ENCODE assay signal across 4 fruit fly cellular contexts in the genomic region with DNA sequence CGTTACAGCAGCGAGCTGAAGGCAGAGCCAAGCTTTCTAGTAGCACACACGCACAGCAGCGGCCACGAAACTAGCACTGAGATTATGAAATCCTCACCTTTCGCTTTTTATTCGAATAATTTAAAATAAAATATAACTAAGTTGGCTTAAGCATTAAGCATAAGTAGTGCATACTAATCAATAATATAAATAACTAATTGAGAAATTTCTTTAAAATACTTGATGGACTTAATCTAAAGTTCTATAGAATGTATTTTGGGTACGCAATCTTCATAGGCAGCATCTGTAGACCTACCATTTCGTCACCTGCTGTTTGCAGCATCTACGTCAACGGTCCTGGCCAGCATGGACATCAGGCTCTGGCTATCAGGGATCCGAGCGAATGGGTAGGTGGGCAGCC.
TF ChIP-seq lines count a peak whose summit lies in the region.

No protein-coding gene starts in this region.

- TF ChIP-seq CTCF in whole organism, embryonic (GFP tag; optimal IDR thresholded peaks at IDR 0.05; lab: Kevin White, UChicago): no peak

TF ChIP-seq in whole organism, adult, 20 proteins besides CTCF, POLR2A, EP300 and RAD21:
- TF ChIP-seq toe (GFP tag; optimal IDR thresholded peaks at IDR 0.05; lab: Kevin White, UChicago) (no peak), CG12768 (GFP tag; optimal IDR thresholded peaks at IDR 0.05; lab: Kevin White, UChicago) (no peak), kay (GFP tag; lab: Kevin White, UChicago; ENCODE audit: borderline replicate concordance) (peak; percentile 70), tj (GFP tag; optimal IDR thresholded peaks at IDR 0.05; lab: Kevin White, UChicago) (no peak), CG1620 (GFP tag; optimal IDR thresholded peaks at IDR 0.05; lab: Kevin White, UChicago) (no peak), cic (GFP tag; optimal IDR thresholded peaks at IDR 0.05; lab: Kevin White, UChicago) (no peak), Clk (GFP tag; optimal IDR thresholded peaks at IDR 0.05; lab: Kevin White, UChicago) (no peak), Crg-1 (GFP tag; optimal IDR thresholded peaks at IDR 0.05; lab: Kevin White, UChicago) (no peak), ovo (GFP tag; optimal IDR thresholded peaks at IDR 0.05; lab: Kevin White, UChicago) (no peak), CG7101 (tag; optimal IDR thresholded peaks at IDR 0.05; lab: Kevin White, UChicago) (peak; percentile 11), Hr96 (GFP tag; optimal IDR thresholded peaks at IDR 0.05; lab: Kevin White, UChicago) (no peak), pad (GFP tag; optimal IDR thresholded peaks at IDR 0.05; lab: Kevin White, UChicago) (no peak)

TF ChIP-seq in whole organism, embryonic, 481 proteins besides CTCF, POLR2A, EP300 and RAD21 (continues in another document):
- TF ChIP-seq CG15514 (GFP tag; optimal IDR thresholded peaks at IDR 0.05; lab: Kevin White, UChicago): peak; percentile 13
- no peak for TF ChIP-seq D19A (tag; optimal IDR thresholded peaks at IDR 0.05; lab: Kevin White, UChicago)
- peak; percentile 49 for TF ChIP-seq Med (GFP tag; lab: Kevin White, UChicago)
- no peak for TF ChIP-seq luna (GFP tag; optimal IDR thresholded peaks at IDR 0.05; lab: Kevin White, UChicago)
- TF ChIP-seq Fer1 (GFP tag; optimal IDR thresholded peaks at IDR 0.05; lab: Kevin White, UChicago): peak; percentile 70
- peak; percentile 35 for TF ChIP-seq CG8924 (tag; optimal IDR thresholded peaks at IDR 0.05; lab: Kevin White, UChicago)
- peak; percentile 50 for TF ChIP-seq cwo (GFP tag; optimal IDR thresholded peaks at IDR 0.05; lab: Kevin White, UChicago)
- TF ChIP-seq CG31388 (GFP tag; optimal IDR thresholded peaks at IDR 0.05; lab: Kevin White, UChicago): no peak
- peak; percentile 36 for TF ChIP-seq CG13424 (tag; optimal IDR thresholded peaks at IDR 0.05; lab: Kevin White, UChicago)
- TF ChIP-seq CG11247 (GFP tag; IDR thresholded peaks at IDR 0.05; lab: Robert Waterston, UW): no peak
- peak; percentile 36 for TF ChIP-seq CG2120 (GFP tag; optimal IDR thresholded peaks at IDR 0.05; lab: Kevin White, UChicago)
- TF ChIP-seq Dip2 (GFP tag; IDR thresholded peaks at IDR 0.05; lab: Robert Waterston, UW): no peak
- no peak for TF ChIP-seq Neu2 (GFP tag; optimal IDR thresholded peaks at IDR 0.05; lab: Kevin White, UChicago; ENCODE audit: borderline replicate concordance)
- peak; percentile 37 for TF ChIP-seq scrt (GFP tag; optimal IDR thresholded peaks at IDR 0.05; lab: Kevin White, UChicago)
- peak; percentile 79 for TF ChIP-seq CG18599 (GFP tag; optimal IDR thresholded peaks at IDR 0.05; lab: Kevin White, UChicago)
- peak; percentile 19 for TF ChIP-seq CG17359 (tag; optimal IDR thresholded peaks at IDR 0.05; lab: Kevin White, UChicago)
- TF ChIP-seq CG3281 (GFP tag; optimal IDR thresholded peaks at IDR 0.05; lab: Kevin White, UChicago): peak; percentile 45
- TF ChIP-seq CG12219 (GFP tag; optimal IDR thresholded peaks at IDR 0.05; lab: Kevin White, UChicago): peak; percentile 7
- TF ChIP-seq CG17612 (GFP tag; IDR thresholded peaks at IDR 0.05; lab: Robert Waterston, UW): no peak
- 0 out of 3 replicates have a peak, but pooled peaks have one; percentile 20 for TF ChIP-seq tgo (GFP tag; IDR thresholded peaks at IDR 0.05; lab: Robert Waterston, UW)
- TF ChIP-seq CG10267 (tag; optimal IDR thresholded peaks at IDR 0.05; lab: Kevin White, UChicago): peak; percentile 22
- peak; percentile 52 for TF ChIP-seq dmrt99B (tag; optimal IDR thresholded peaks at IDR 0.05; lab: Kevin White, UChicago)
- TF ChIP-seq Hand (GFP tag; optimal IDR thresholded peaks at IDR 0.05; lab: Kevin White, UChicago): peak; percentile 29
- 0 out of 2 replicates have a peak, but pooled peaks have one; percentile 9 for TF ChIP-seq Xrp1 (GFP tag; IDR thresholded peaks at IDR 0.05; lab: Robert Waterston, UW)
- peak; percentile 55 for TF ChIP-seq CG13296 (GFP tag; optimal IDR thresholded peaks at IDR 0.05; lab: Kevin White, UChicago)

TF ChIP-seq in whole organism, prepupa, 60 proteins besides CTCF, POLR2A, EP300 and RAD21:
- no peak for TF ChIP-seq CG6163 (GFP tag; IDR thresholded peaks at IDR 0.05; lab: Robert Waterston, UW)
- no peak for TF ChIP-seq Smox (GFP tag; optimal IDR thresholded peaks at IDR 0.05; lab: Kevin White, UChicago)
- peak; percentile 27 for TF ChIP-seq Eip78C (GFP tag; lab: Kevin White, UChicago)
- TF ChIP-seq CG8632 (GFP tag; optimal IDR thresholded peaks at IDR 0.05; lab: Kevin White, UChicago): no peak
- no peak for TF ChIP-seq dsx (GFP tag; optimal IDR thresholded peaks at IDR 0.05; lab: Kevin White, UChicago; ENCODE audit: poor library complexity, severe bottlenecking)
- no peak for TF ChIP-seq eg (GFP tag; IDR thresholded peaks at IDR 0.05; lab: Robert Waterston, UW)
- TF ChIP-seq CG7368 (GFP tag; optimal IDR thresholded peaks at IDR 0.05; lab: Kevin White, UChicago): no peak
- TF ChIP-seq CG3032 (tag; optimal IDR thresholded peaks at IDR 0.05; lab: Kevin White, UChicago): no peak
- no peak for TF ChIP-seq fkh (GFP tag; optimal IDR thresholded peaks at IDR 0.05; lab: Kevin White, UChicago)
- TF ChIP-seq Hr4 (GFP tag; optimal IDR thresholded peaks at IDR 0.05; lab: Kevin White, UChicago): no peak
- no peak for TF ChIP-seq CG11294 (GFP tag; IDR thresholded peaks at IDR 0.05; lab: Robert Waterston, UW)
- TF ChIP-seq achi (GFP tag; optimal IDR thresholded peaks at IDR 0.05; lab: Kevin White, UChicago): no peak
- TF ChIP-seq Lpt (GFP tag; optimal IDR thresholded peaks at IDR 0.05; lab: Kevin White, UChicago): no peak
- TF ChIP-seq svp (GFP tag; lab: Kevin White, UChicago): peak; percentile 15
- no peak for TF ChIP-seq Met (GFP tag; optimal IDR thresholded peaks at IDR 0.05; lab: Kevin White, UChicago)
- no peak for TF ChIP-seq Sox14 (GFP tag; optimal IDR thresholded peaks at IDR 0.05; lab: Kevin White, UChicago)
- TF ChIP-seq CG32006 (GFP tag; optimal IDR thresholded peaks at IDR 0.05; lab: Kevin White, UChicago): peak; percentile 2
- no peak for TF ChIP-seq dac (GFP tag; optimal IDR thresholded peaks at IDR 0.05; lab: Kevin White, UChicago)
- TF ChIP-seq Sox15 (GFP tag; optimal IDR thresholded peaks at IDR 0.05; lab: Kevin White, UChicago): no peak
- TF ChIP-seq CG4318 (GFP tag; optimal IDR thresholded peaks at IDR 0.05; lab: Kevin White, UChicago): no peak
- no peak for TF ChIP-seq lz (GFP tag; optimal IDR thresholded peaks at IDR 0.05; lab: Kevin White, UChicago)
- TF ChIP-seq Ets96B (tag; optimal IDR thresholded peaks at IDR 0.05; lab: Kevin White, UChicago): no peak
- TF ChIP-seq fd59A (GFP tag; optimal IDR thresholded peaks at IDR 0.05; lab: Kevin White, UChicago): no peak
- no peak for TF ChIP-seq CG8119 (GFP tag; IDR thresholded peaks at IDR 0.05; lab: Robert Waterston, UW)
- TF ChIP-seq Sox102F (GFP tag; optimal IDR thresholded peaks at IDR 0.05; lab: Kevin White, UChicago): no peak
- no peak for TF ChIP-seq Eip93F (GFP tag; optimal IDR thresholded peaks at IDR 0.05; lab: Kevin White, UChicago)

TF ChIP-seq in whole organism, pupa, 21 proteins besides CTCF, POLR2A, EP300 and RAD21:
- TF ChIP-seq CG12605 (GFP tag; IDR thresholded peaks at IDR 0.05; lab: Robert Waterston, UW) (no peak), Snoo (tag; optimal IDR thresholded peaks at IDR 0.05; lab: Kevin White, UChicago) (no peak), CG15710 (tag; optimal IDR thresholded peaks at IDR 0.05; lab: Kevin White, UChicago) (peak; percentile 13), CG8159 (tag; optimal IDR thresholded peaks at IDR 0.05; lab: Kevin White, UChicago) (peak; percentile 33)
TF ChIP-seq in whole organism, pupa: peak in this region for 2.
